Worm (Caenorhabditis elegans) whole organism, young adult: ENCODE measurements around the gene Y54G2A.16.

Source experiments
- B0019.2 ChIP-seq: fragments of 200-800 bp; sonication (Bioruptor generic); conservative IDR thresholded peaks from 2 replicates; pipeline ENCODE4 v1.3.6; 2022; ENCODE audit warnings: missing genetic modification reagents, missing genetic modification characterization, missing compliant biosample characterization
- B0336.3 ChIP-seq: fragments of 200-800 bp; sonication (Bioruptor generic); IDR thresholded peaks from 2 replicates; pipeline ENCODE4 v1.3.6; 2022; ENCODE audit warnings: missing genetic modification characterization, missing compliant biosample characterization
- C06A6.2 ChIP-seq: fragments of 200-800 bp; sonication (Bioruptor generic); conservative IDR thresholded peaks from 2 replicates; pipeline ENCODE4 v1.3.6; 2022; ENCODE audit warnings: missing genetic modification characterization, missing compliant biosample characterization
- F22D6.2 ChIP-seq: sonication (generic microtip); optimal IDR thresholded peaks from 2 replicates; lab custom pipeline; 2016; ENCODE audit warnings: mild to moderate bottlenecking, missing genetic modification characterization, missing compliant biosample characterization
- F33H1.4 ChIP-seq: fragments of 200-800 bp; sonication (Bioruptor generic); IDR thresholded peaks from 2 replicates; pipeline ENCODE4 v1.3.6; 2022; ENCODE audit warnings: missing genetic modification reagents, missing genetic modification characterization, missing compliant biosample characterization
- F49E8.2 ChIP-seq: sonication (generic microtip); optimal IDR thresholded peaks from 3 replicates; lab custom pipeline; 2017; ENCODE audit warnings: missing genetic modification characterization, mild to moderate bottlenecking, missing compliant biosample characterization, antibody characterized with exemption, moderate library complexity; ENCODE audit not compliant: insufficient read depth
- K11D2.4 ChIP-seq: fragments of 200-800 bp; sonication (Bioruptor generic); IDR thresholded peaks from 2 replicates; pipeline ENCODE4 v1.3.6; 2022; ENCODE audit warnings: missing genetic modification reagents, missing genetic modification characterization, missing compliant biosample characterization
- K12H6.12 ChIP-seq: fragments of 200-800 bp; sonication (Bioruptor generic); optimal IDR thresholded peaks from 2 replicates; lab custom pipeline; 2018; ENCODE audit warnings: mild to moderate bottlenecking, missing genetic modification characterization, missing compliant biosample characterization
- Y56A3A.18 ChIP-seq: fragments of 200-800 bp; sonication (Bioruptor generic); IDR thresholded peaks from 2 replicates; pipeline ENCODE4 v1.3.6; 2022; ENCODE audit warnings: missing genetic modification reagents, missing genetic modification characterization, missing compliant biosample characterization
- Y79H2A.3 ChIP-seq: fragments of 200-800 bp; sonication (Bioruptor generic); conservative IDR thresholded peaks from 2 replicates; pipeline ENCODE4 v1.3.6; 2022; ENCODE audit warnings: missing genetic modification reagents, missing genetic modification characterization, missing compliant biosample characterization
- athp-1 ChIP-seq: sonication (generic microtip); optimal IDR thresholded peaks from 2 replicates; lab custom pipeline; 2017; ENCODE audit warnings: mild to moderate bottlenecking, missing genetic modification characterization, missing compliant biosample characterization
- attf-3 ChIP-seq: fragments of 200-800 bp; sonication (Bioruptor generic); conservative IDR thresholded peaks from 2 replicates; pipeline ENCODE4 v1.3.6; 2022; ENCODE audit warnings: missing genetic modification reagents, missing genetic modification characterization, missing compliant biosample characterization
- attf-5 ChIP-seq: fragments of 200-800 bp; sonication (Bioruptor generic); optimal IDR thresholded peaks from 2 replicates; lab custom pipeline; 2018; ENCODE audit warnings: mild to moderate bottlenecking, missing genetic modification characterization, missing compliant biosample characterization
- attf-6 ChIP-seq: fragments of 200-800 bp; sonication (Bioruptor generic); IDR thresholded peaks from 2 replicates; pipeline ENCODE4 v1.3.6; 2022; ENCODE audit warnings: missing genetic modification reagents, missing genetic modification characterization, missing compliant biosample characterization
- cebp-1 ChIP-seq, 2 experiments: fragments of 200-800 bp in 1 of 2; sonication (Bioruptor generic) in 1 of 2; sonication (generic microtip) in 1 of 2; IDR thresholded peaks in 1 of 2; optimal IDR thresholded peaks in 1 of 2; 2 replicates each; pipeline versions ENCODE4 v1.3.6 to Lab custom; 2017 to 2022; ENCODE audit warnings: missing compliant biosample characterization in 2 of 2, missing genetic modification characterization in 2 of 2, mild to moderate bottlenecking in 1 of 2, missing genetic modification reagents in 1 of 2, moderate library complexity in 1 of 2
- cebp-2 ChIP-seq: fragments of 200-800 bp; sonication (Bioruptor generic); IDR thresholded peaks from 2 replicates; pipeline ENCODE4 v1.3.6; 2022; ENCODE audit warnings: missing genetic modification characterization, missing compliant biosample characterization
- chd-7 ChIP-seq: sonication (generic microtip); optimal IDR thresholded peaks from 2 replicates; lab custom pipeline; 2016; ENCODE audit warnings: mild to moderate bottlenecking, missing genetic modification characterization, moderate library complexity, missing compliant biosample characterization
- die-1 ChIP-seq: sonication (generic microtip); optimal IDR thresholded peaks from 2 replicates; lab custom pipeline; 2016; ENCODE audit warnings: missing genotype, mild to moderate bottlenecking, missing genetic modification characterization, missing compliant biosample characterization
- egrh-3 ChIP-seq: fragments of 200-800 bp; sonication (Bioruptor generic); IDR thresholded peaks from 2 replicates; pipeline ENCODE4 v1.3.6; 2022; ENCODE audit warnings: missing genetic modification reagents, missing genetic modification characterization, missing compliant biosample characterization
- ets-4 ChIP-seq: fragments of 200-800 bp; sonication (Bioruptor generic); optimal IDR thresholded peaks from 2 replicates; lab custom pipeline; 2018; ENCODE audit warnings: mild to moderate bottlenecking, missing genetic modification characterization, missing compliant biosample characterization
- fkh-3 ChIP-seq: sonication (generic microtip); optimal IDR thresholded peaks from 2 replicates; lab custom pipeline; 2016; ENCODE audit warnings: mild to moderate bottlenecking, missing genetic modification characterization, missing compliant biosample characterization
- gei-17 ChIP-seq: fragments of 200-800 bp; sonication (Bioruptor generic); optimal IDR thresholded peaks from 2 replicates; lab custom pipeline; 2018; ENCODE audit warnings: mild to moderate bottlenecking, missing genetic modification characterization, missing compliant biosample characterization
- hlh-12 ChIP-seq: sonication (generic microtip); optimal IDR thresholded peaks from 2 replicates; lab custom pipeline; 2016; ENCODE audit warnings: missing genetic modification characterization, missing compliant biosample characterization
- hmg-1.2 ChIP-seq: fragments of 200-800 bp; sonication (Bioruptor generic); IDR thresholded peaks from 2 replicates; pipeline ENCODE4 v1.3.6; 2022; ENCODE audit warnings: missing genetic modification reagents, missing genetic modification characterization, missing compliant biosample characterization
- hrde-1 ChIP-seq: sonication (generic microtip); optimal IDR thresholded peaks from 2 replicates; lab custom pipeline; 2016; ENCODE audit warnings: missing genetic modification characterization, mild to moderate bottlenecking, missing compliant biosample characterization, moderate library complexity, missing genotype, missing genetic modification reagents, borderline replicate concordance
- hsf-1 ChIP-seq: fragments of 200-800 bp; sonication (Bioruptor generic); IDR thresholded peaks from 2 replicates; pipeline ENCODE4 v1.3.6; 2022; ENCODE audit warnings: missing genetic modification reagents, missing genetic modification characterization, missing compliant biosample characterization
- let-607 ChIP-seq, 2 experiments: fragments of 200-800 bp in 1 of 2; sonication (Bioruptor generic) in 1 of 2; sonication (generic microtip) in 1 of 2; optimal IDR thresholded peaks; 2 replicates each; lab custom pipeline; 2016 to 2018; ENCODE audit warnings: mild to moderate bottlenecking in 2 of 2, missing compliant biosample characterization in 2 of 2, missing genetic modification characterization in 2 of 2, moderate library complexity in 2 of 2, missing genotype in 1 of 2
- lin-54 ChIP-seq: fragments of 200-800 bp; sonication (Bioruptor generic); optimal IDR thresholded peaks from 2 replicates; lab custom pipeline; 2018; ENCODE audit warnings: mild to moderate bottlenecking, missing genetic modification characterization, missing compliant biosample characterization
- lir-1 ChIP-seq: fragments of 200-800 bp; sonication (Bioruptor generic); conservative IDR thresholded peaks from 2 replicates; pipeline ENCODE4 v1.3.6; 2022; ENCODE audit warnings: missing genetic modification reagents, missing genetic modification characterization, missing compliant biosample characterization
- madf-3 ChIP-seq: fragments of 200-800 bp; sonication (Bioruptor generic); IDR thresholded peaks from 2 replicates; pipeline ENCODE4 v1.3.6; 2022; ENCODE audit warnings: missing genetic modification reagents, missing genetic modification characterization, missing compliant biosample characterization
- mcd-1 ChIP-seq: fragments of 200-800 bp; sonication (Bioruptor generic); IDR thresholded peaks from 2 replicates; pipeline ENCODE4 v1.3.6; 2022; ENCODE audit warnings: missing genetic modification reagents, missing genetic modification characterization, missing compliant biosample characterization
- mel-28 ChIP-seq: sonication (generic microtip); optimal IDR thresholded peaks from 2 replicates; lab custom pipeline; 2016; ENCODE audit warnings: borderline replicate concordance, mild to moderate bottlenecking, missing genetic modification characterization, missing compliant biosample characterization
- nfyb-1 ChIP-seq: fragments of 200-800 bp; sonication (Bioruptor generic); IDR thresholded peaks from 2 replicates; pipeline ENCODE4 v1.3.6; 2022; ENCODE audit warnings: missing genetic modification reagents, missing genetic modification characterization, missing compliant biosample characterization
- nhr-80 ChIP-seq: sonication (generic microtip); optimal IDR thresholded peaks from 2 replicates; lab custom pipeline; 2016; ENCODE audit warnings: missing genetic modification characterization, missing compliant biosample characterization
- nhr-90 ChIP-seq: sonication (generic microtip); optimal IDR thresholded peaks from 2 replicates; lab custom pipeline; 2016; ENCODE audit warnings: missing genotype, mild to moderate bottlenecking, missing genetic modification characterization, missing compliant biosample characterization
- rcor-1 ChIP-seq: fragments of 200-800 bp; sonication (Bioruptor generic); IDR thresholded peaks from 2 replicates; pipeline ENCODE4 v1.3.6; 2022; ENCODE audit warnings: missing genetic modification reagents, missing genetic modification characterization, missing compliant biosample characterization
- repo-1 ChIP-seq: sonication (generic microtip); optimal IDR thresholded peaks from 2 replicates; lab custom pipeline; 2017; ENCODE audit warnings: mild to moderate bottlenecking, missing genetic modification characterization, missing compliant biosample characterization
- snpc-4 ChIP-seq, 5 experiments: fragments of 150-350 bp in 1 of 5; sonication (generic microtip) in 4 of 5; optimal IDR thresholded peaks; 2 replicates each; lab custom pipeline; 2014 to 2018; ENCODE audit warnings: missing genetic modification characterization in 5 of 5, missing biosample characterization in 3 of 5, antibody characterized with exemption in 2 of 5, mild to moderate bottlenecking in 2 of 5, missing compliant biosample characterization in 2 of 5, missing genotype in 2 of 5, moderate library complexity in 2 of 5, missing genetic modification reagents in 1 of 5
- somi-1 ChIP-seq: fragments of 200-800 bp; sonication (Bioruptor generic); optimal IDR thresholded peaks from 2 replicates; lab custom pipeline; 2018; ENCODE audit warnings: mild to moderate bottlenecking, missing genetic modification characterization, missing compliant biosample characterization
- unc-62 ChIP-seq: fragments of 150-350 bp; optimal IDR thresholded peaks from 2 replicates; lab custom pipeline; 2014; ENCODE audit warnings: missing biosample characterization, missing genetic modification reagents, missing genetic modification characterization
- xnd-1 ChIP-seq: sonication (generic microtip); optimal IDR thresholded peaks from 2 replicates; lab custom pipeline; 2016; ENCODE audit warnings: missing genotype, missing genetic modification reagents, missing genetic modification characterization, missing compliant biosample characterization
- zfh-2 ChIP-seq: fragments of 200-800 bp; sonication (Bioruptor generic); conservative IDR thresholded peaks from 2 replicates; pipeline ENCODE4 v1.3.6; 2022; ENCODE audit warnings: missing genetic modification reagents, missing genetic modification characterization, missing compliant biosample characterization
- ztf-28 ChIP-seq: fragments of 200-800 bp; sonication (Bioruptor generic); IDR thresholded peaks from 2 replicates; pipeline ENCODE4 v1.3.6; 2022; ENCODE audit warnings: missing genetic modification reagents, missing genetic modification characterization, missing compliant biosample characterization
- ztf-3 ChIP-seq: fragments of 200-800 bp; sonication (Bioruptor generic); optimal IDR thresholded peaks from 2 replicates; lab custom pipeline; 2018; ENCODE audit warnings: mild to moderate bottlenecking, missing genetic modification characterization, missing compliant biosample characterization

Gene Y54G2A.16

ce11 chrIV:2892395-2892786 lies 27.7 kb upstream of the Y54G2A.16 start, which contains the start of gene Y54G2A.18:
Gene Y54G2A.18 (minus strand): TSS chrIV:2892495.
- TF ChIP-seq nhr-80 (tag; lab: Kevin White, UChicago), result peak; percentile 22
- no peak for TF ChIP-seq ztf-28 (GFP tag; lab: Robert Waterston, UW)
- TF ChIP-seq, all 124 proteins: peak for 1

DNA sequence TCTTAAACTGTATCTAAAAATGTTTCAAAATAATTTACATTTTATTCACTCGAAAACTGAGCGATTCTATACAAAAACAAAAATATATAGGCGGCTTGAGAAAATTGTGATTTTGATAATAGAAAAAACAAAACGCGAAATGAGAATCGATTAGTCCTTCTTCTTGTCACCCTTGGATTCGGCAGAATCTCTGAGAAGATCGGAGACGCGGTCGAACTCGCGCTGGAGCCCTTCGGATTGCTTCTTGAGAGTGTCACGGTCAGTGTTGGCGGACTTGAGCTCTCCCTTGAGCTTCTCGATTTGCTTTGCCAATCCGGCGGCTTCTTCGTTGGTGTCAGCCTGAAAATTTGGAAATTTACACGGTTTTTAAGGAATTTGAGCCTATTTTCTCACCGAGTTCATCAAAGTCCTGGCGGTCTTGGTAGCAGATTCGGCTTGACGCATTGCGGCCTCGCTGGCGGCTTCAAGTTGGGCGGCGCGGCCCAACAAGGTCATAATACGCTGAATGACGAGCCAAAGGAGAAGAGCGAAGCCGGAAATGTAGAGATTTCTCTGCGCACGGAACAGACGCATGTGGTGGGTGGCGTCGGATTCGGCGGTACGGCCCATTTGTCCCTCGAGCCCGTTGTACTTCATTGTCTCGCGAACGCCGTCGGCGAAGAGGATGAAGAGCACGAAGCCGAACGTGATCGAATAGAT lies 27.0 kb upstream of the Y54G2A.16 start:
- TF ChIP-seq rcor-1 (no peak), cebp-1 (GFP tag; IDR thresholded peaks at IDR 0.05; lab: Robert Waterston, UW) (no peak), cebp-1 (tag; optimal IDR thresholded peaks at IDR 0.05; lab: Kevin White, UChicago) (peak; percentile 19), F33H1.4 (GFP tag; lab: Robert Waterston, UW) (no peak), die-1 (tag; lab: Kevin White, UChicago) (no peak), hsf-1 (GFP tag; lab: Robert Waterston, UW) (peak; percentile 14; the same call in 1 of the 2 replicates), attf-5 (GFP tag; lab: Kevin White, UChicago) (peak; percentile 16), hrde-1 (tag; lab: Kevin White, UChicago) (peak; percentile 56), zfh-2 (GFP tag; lab: Robert Waterston, UW) (peak; percentile 64), Y79H2A.3 (GFP tag; lab: Robert Waterston, UW) (no peak), attf-6 (GFP tag; lab: Robert Waterston, UW) (no peak), repo-1 (no peak), snpc-4 (GFP tag; optimal IDR thresholded peaks at IDR 0.05; lab: Kevin White, UChicago) (no peak), snpc-4 (tag; optimal IDR thresholded peaks at IDR 0.05; lab: Kevin White, UChicago) (no peak), athp-1 (tag; lab: Kevin White, UChicago) (peak; percentile 33), mel-28 (no peak), lir-1 (GFP tag; lab: Robert Waterston, UW) (no peak), let-607 (tag; optimal IDR thresholded peaks at IDR 0.05; lab: Kevin White, UChicago) (no peak), B0336.3 (peak; percentile 68), hmg-1.2 (GFP tag; lab: Robert Waterston, UW) (0 out of 2 replicates have a peak, but pooled peaks have one; percentile 16), somi-1 (no peak), ztf-3 (GFP tag; lab: Kevin White, UChicago) (no peak), unc-62 (GFP tag; lab: Kevin White, UChicago) (no peak), madf-3 (GFP tag; lab: Robert Waterston, UW) (no peak), cebp-2 (GFP tag; lab: Robert Waterston, UW) (0 out of 2 replicates have a peak, but pooled peaks have one; percentile 75), C06A6.2 (GFP tag; lab: Robert Waterston, UW) (no peak), nhr-90 (tag; lab: Kevin White, UChicago) (no peak), K11D2.4 (no peak), mcd-1 (GFP tag; lab: Robert Waterston, UW) (0 out of 2 replicates have a peak, but pooled peaks have one; percentile 18), gei-17 (GFP tag; lab: Kevin White, UChicago) (no peak), lin-54 (no peak), attf-3 (GFP tag; lab: Robert Waterston, UW) (0 out of 2 replicates have a peak, but pooled peaks have one; percentile 31), xnd-1 (tag; lab: Kevin White, UChicago) (peak; percentile 3), hlh-12 (tag; lab: Kevin White, UChicago) (no peak), B0019.2 (GFP tag; lab: Robert Waterston, UW) (no peak), egrh-3 (peak; percentile 6; the same call in 1 of the 2 replicates), ets-4 (GFP tag; lab: Kevin White, UChicago) (peak; percentile 29), F49E8.2 (tag; lab: Kevin White, UChicago) (peak; percentile 43), K12H6.12 (tag; lab: Kevin White, UChicago) (no peak), F22D6.2 (tag; lab: Kevin White, UChicago) (no peak), chd-7 (tag; lab: Kevin White, UChicago) (no peak), Y56A3A.18 (no peak), fkh-3 (peak; percentile 49), nfyb-1 (GFP tag; lab: Robert Waterston, UW) (no peak)
